Fruit fly (Drosophila melanogaster): ENCODE data around the gene Uch-L5R.

DNA sequence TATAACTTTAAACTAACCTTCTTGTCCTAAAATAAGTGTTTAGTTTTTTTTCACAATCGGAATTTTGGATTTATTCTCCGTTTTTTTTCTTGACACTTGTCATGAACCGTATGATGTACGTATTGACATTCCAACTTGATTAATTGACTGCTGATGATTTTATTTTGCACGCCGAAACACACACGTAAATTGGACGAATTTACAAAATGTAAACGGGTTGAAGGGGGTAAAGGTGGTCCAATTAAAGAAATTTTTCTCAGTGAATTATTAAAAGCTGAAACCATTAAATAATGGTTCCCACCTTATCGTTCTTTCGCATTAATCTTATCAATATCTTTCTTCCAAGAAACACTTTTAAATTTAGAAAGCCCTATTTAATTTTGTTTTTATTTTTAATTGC is at the start of gene Uch-L5R:
- TF ChIP-seq bab1 (GFP tag; optimal IDR thresholded peaks at IDR 0.05) (no peak), CG11617 (GFP tag; optimal IDR thresholded peaks at IDR 0.05) (no peak), Crg-1 (GFP tag; optimal IDR thresholded peaks at IDR 0.05) (no peak), Hr96 (GFP tag; optimal IDR thresholded peaks at IDR 0.05) (no peak), CG33017 (tag; optimal IDR thresholded peaks at IDR 0.05) (no peak), Mnt (GFP tag; optimal IDR thresholded peaks at IDR 0.05) (no peak), CG12768 (GFP tag; optimal IDR thresholded peaks at IDR 0.05) (no peak), CG7045 (GFP tag; optimal IDR thresholded peaks at IDR 0.05) (no peak), CG14711 (tag; optimal IDR thresholded peaks at IDR 0.05) (no peak), tj (GFP tag; optimal IDR thresholded peaks at IDR 0.05) (no peak), toe (GFP tag; optimal IDR thresholded peaks at IDR 0.05) (no peak), CG1620 (GFP tag; optimal IDR thresholded peaks at IDR 0.05) (no peak), kay (GFP tag; ENCODE audit: borderline replicate concordance) (no peak), Clk (GFP tag; optimal IDR thresholded peaks at IDR 0.05) (no peak)

Data from whole organism, adult.